Fruit fly (Drosophila melanogaster): ENCODE results near the gene CG11658.
A peak's percentile ranks its signal among the peaks of the same experiment; 100 is the strongest.

Gene CG11658

dm6 chr3L:11681794-11682193, 26.6 kb downstream of the CG11658 start, which contains the start of gene TfIIEalpha:
Gene TfIIEalpha (plus strand): TSS chr3L:11682038.
- TF ChIP-seq CG9705 (GFP tag; optimal IDR thresholded peaks at IDR 0.05) (no peak), lola (GFP tag; optimal IDR thresholded peaks at IDR 0.05) (no peak), Rel (GFP tag; optimal IDR thresholded peaks at IDR 0.05) (no peak), Rel (tag; optimal IDR thresholded peaks at IDR 0.05) (peak; percentile 45), Vsx2 (GFP tag; optimal IDR thresholded peaks at IDR 0.05; ENCODE audit: partially characterized antibody) (peak; percentile 56), Myc (optimal IDR thresholded peaks at IDR 0.05) (peak; percentile 4), Hr78 (GFP tag; optimal IDR thresholded peaks at IDR 0.05) (no peak), rgr (GFP tag; optimal IDR thresholded peaks at IDR 0.05) (peak; percentile 7)

- TF ChIP-seq CrebA (GFP tag; optimal IDR thresholded peaks at IDR 0.05; ENCODE audit: borderline replicate concordance) (no peak), br (GFP tag; optimal IDR thresholded peaks at IDR 0.05) (no peak), Hr78 (GFP tag; optimal IDR thresholded peaks at IDR 0.05) (no peak), fru (GFP tag; optimal IDR thresholded peaks at IDR 0.05) (peak; percentile 11), Abd-B (GFP tag; optimal IDR thresholded peaks at IDR 0.05) (no peak), Sp1 (GFP tag; optimal IDR thresholded peaks at IDR 0.05) (no peak), Jra (GFP tag; optimal IDR thresholded peaks at IDR 0.05) (no peak), N (GFP tag; optimal IDR thresholded peaks at IDR 0.05) (no peak), dmrt93B (GFP tag; optimal IDR thresholded peaks at IDR 0.05) (no peak), dl (GFP tag; optimal IDR thresholded peaks at IDR 0.05; ENCODE audit: insufficient read depth in 1 of 2, partially characterized antibody in 2 of 2) (no peak), tai (GFP tag; optimal IDR thresholded peaks at IDR 0.05) (no peak), Dif (GFP tag; optimal IDR thresholded peaks at IDR 0.05; ENCODE audit: partially characterized antibody) (no peak), Rel (GFP tag; optimal IDR thresholded peaks at IDR 0.05) (no peak), Rel (tag; optimal IDR thresholded peaks at IDR 0.05) (no peak), Hnf4 (GFP tag; optimal IDR thresholded peaks at IDR 0.05) (no peak), HLH106 (tag; optimal IDR thresholded peaks at IDR 0.05) (no peak), psq (GFP tag; optimal IDR thresholded peaks at IDR 0.05) (no peak), Dfd (GFP tag; optimal IDR thresholded peaks at IDR 0.05) (no peak), OdsH (GFP tag; optimal IDR thresholded peaks at IDR 0.05) (no peak), Mio (GFP tag; optimal IDR thresholded peaks at IDR 0.05) (no peak), CG32264 (GFP tag; optimal IDR thresholded peaks at IDR 0.05) (no peak), pan (optimal IDR thresholded peaks at IDR 0.05) (no peak), foxo (GFP tag; optimal IDR thresholded peaks at IDR 0.05) (peak in 1 of 2 experiments; percentile 38), CG9705 (GFP tag; optimal IDR thresholded peaks at IDR 0.05) (no peak), GATAd (GFP tag; optimal IDR thresholded peaks at IDR 0.05) (no peak), Vsx2 (GFP tag; optimal IDR thresholded peaks at IDR 0.05; ENCODE audit: partially characterized antibody) (peak; percentile 33), h (GFP tag; optimal IDR thresholded peaks at IDR 0.05) (no peak), sv (GFP tag; optimal IDR thresholded peaks at IDR 0.05) (peak; percentile 52), rgr (GFP tag; optimal IDR thresholded peaks at IDR 0.05) (no peak), Hr83 (GFP tag; optimal IDR thresholded peaks at IDR 0.05; ENCODE audit: poor library complexity, severe bottlenecking) (no peak), lola (GFP tag; optimal IDR thresholded peaks at IDR 0.05) (no peak), brk (GFP tag; optimal IDR thresholded peaks at IDR 0.05) (no peak)
These were observed 28.1 kb downstream of the CG11658 start, which contains the start of gene CG32085 for dm6 chr3L:11680298-11680697. Gene CG32085 (minus strand): TSS chr3L:11680344.

dm6 chr3L:11678313-11678817, 30.0 kb downstream of the CG11658 start:
- TF ChIP-seq psq (GFP tag; optimal IDR thresholded peaks at IDR 0.05) (no peak), usp (GFP tag; optimal IDR thresholded peaks at IDR 0.05) (no peak), h (GFP tag; optimal IDR thresholded peaks at IDR 0.05) (no peak), jim (GFP tag; optimal IDR thresholded peaks at IDR 0.05) (no peak), Myc (optimal IDR thresholded peaks at IDR 0.05) (no peak), Hnf4 (GFP tag; optimal IDR thresholded peaks at IDR 0.05) (no peak), dsf (GFP tag; optimal IDR thresholded peaks at IDR 0.05; ENCODE audit: borderline replicate concordance) (no peak)

- TF ChIP-seq foxo (GFP tag; optimal IDR thresholded peaks at IDR 0.05) (peak in 1 of 2 experiments; percentile 28), br (GFP tag; optimal IDR thresholded peaks at IDR 0.05) (no peak)
These were observed 52.2 kb downstream of the CG11658 start for dm6 chr3L:11656189-11656588.

Measured in whole organism, wandering third instar larva.